Fruit fly (Drosophila melanogaster): ENCODE data around the gene Smr.

Gene Smr

dm6 chrX:12737735-12738390 is 4.6 kb downstream of the Smr start (continued):
- TF ChIP-seq inv (GFP tag; IDR thresholded peaks at IDR 0.05; ENCODE audit: partially characterized antibody), result no peak
- TF ChIP-seq CG32532 (GFP tag; IDR thresholded peaks at IDR 0.05), result peak; percentile 59; the same call in 1 of the 2 replicates
- no peak for TF ChIP-seq CG42726 (GFP tag; IDR thresholded peaks at IDR 0.05; ENCODE audit: partially characterized antibody)
- no peak for TF ChIP-seq jigr1 (GFP tag; IDR thresholded peaks at IDR 0.05)
- no peak for TF ChIP-seq CG11560 (tag; IDR thresholded peaks at IDR 0.05)
- TF ChIP-seq CG12236 (GFP tag; optimal IDR thresholded peaks at IDR 0.05), result no peak
- TF ChIP-seq scrt (GFP tag; optimal IDR thresholded peaks at IDR 0.05), result peak; percentile 71
- TF ChIP-seq CHES-1-like (GFP tag; optimal IDR thresholded peaks at IDR 0.05), result no peak
- TF ChIP-seq shn (GFP tag; optimal IDR thresholded peaks at IDR 0.05), result no peak
- TF ChIP-seq Sry-β (GFP tag; optimal IDR thresholded peaks at IDR 0.05), result no peak
- TF ChIP-seq btn (GFP tag; optimal IDR thresholded peaks at IDR 0.05), result no peak
- no peak for TF ChIP-seq C15 (GFP tag; IDR thresholded peaks at IDR 0.05)
- TF ChIP-seq ssp (GFP tag; IDR thresholded peaks at IDR 0.05), result no peak
- TF ChIP-seq Optix (GFP tag; IDR thresholded peaks at IDR 0.05), result no peak
- TF ChIP-seq NC2α (GFP tag; optimal IDR thresholded peaks at IDR 0.05), result no peak
- TF ChIP-seq lilli (GFP tag; optimal IDR thresholded peaks at IDR 0.05), result peak; percentile 14
- TF ChIP-seq dan (GFP tag; IDR thresholded peaks at IDR 0.05), result no peak
- TF ChIP-seq CG4820 (GFP tag; optimal IDR thresholded peaks at IDR 0.05), result peak; percentile 53
- TF ChIP-seq CG4404 (GFP tag; IDR thresholded peaks at IDR 0.05), result no peak
- peak; percentile 47 for TF ChIP-seq CG30020 (tag; optimal IDR thresholded peaks at IDR 0.05)
- TF ChIP-seq dysf (GFP tag; IDR thresholded peaks at IDR 0.05), result peak; percentile 66; the same call in 2 of the 3 replicates
- TF ChIP-seq vnd (GFP tag; IDR thresholded peaks at IDR 0.05; ENCODE audit: partially characterized antibody), result no peak
- peak; percentile 91 for TF ChIP-seq CG11504 (tag; optimal IDR thresholded peaks at IDR 0.05)
- TF ChIP-seq Max (GFP tag; optimal IDR thresholded peaks at IDR 0.05), result no peak
- peak; percentile 70 for TF ChIP-seq D19A (tag; optimal IDR thresholded peaks at IDR 0.05)
- no peak for TF ChIP-seq CG4282 (GFP tag; optimal IDR thresholded peaks at IDR 0.05)
- peak; percentile 42; the same call in 1 of the 2 replicates for TF ChIP-seq E2f1 (GFP tag; IDR thresholded peaks at IDR 0.05)
- peak; percentile 77 for TF ChIP-seq Blimp-1 (GFP tag; optimal IDR thresholded peaks at IDR 0.05)
- peak; percentile 90 for TF ChIP-seq nmo (GFP tag; optimal IDR thresholded peaks at IDR 0.05)
- TF ChIP-seq amos (GFP tag; IDR thresholded peaks at IDR 0.05; ENCODE audit: partially characterized antibody), result no peak
- TF ChIP-seq Gug (GFP tag; IDR thresholded peaks at IDR 0.05), result no peak
- peak; percentile 21 for TF ChIP-seq CG18011 (GFP tag; optimal IDR thresholded peaks at IDR 0.05)
- no peak for TF ChIP-seq Usf (GFP tag; optimal IDR thresholded peaks at IDR 0.05)
- TF ChIP-seq BEAF-32 (GFP tag; optimal IDR thresholded peaks at IDR 0.05), result no peak
- TF ChIP-seq Kr (GFP tag; optimal IDR thresholded peaks at IDR 0.05), result no peak
- TF ChIP-seq ftz-f1 (GFP tag; optimal IDR thresholded peaks at IDR 0.05), result no peak
- TF ChIP-seq salm (tag; optimal IDR thresholded peaks at IDR 0.05), result peak; percentile 35
- TF ChIP-seq ara (GFP tag; IDR thresholded peaks at IDR 0.05), result no peak; the same call in 1 of the 2 replicates
- TF ChIP-seq TFAM (GFP tag; optimal IDR thresholded peaks at IDR 0.05), result no peak
- TF ChIP-seq Pdp1 (GFP tag; optimal IDR thresholded peaks at IDR 0.05), result peak; percentile 29 to 46
- TF ChIP-seq so (GFP tag; IDR thresholded peaks at IDR 0.05), result no peak; the same call in 2 of the 3 replicates
- no peak for TF ChIP-seq Antp (GFP tag; optimal IDR thresholded peaks at IDR 0.05)
- peak; percentile 79 for TF ChIP-seq CG11695 (GFP tag; IDR thresholded peaks at IDR 0.05)
- TF ChIP-seq pzg (GFP tag; optimal IDR thresholded peaks at IDR 0.05), result no peak
- TF ChIP-seq ro (GFP tag; IDR thresholded peaks at IDR 0.05), result no peak
- TF ChIP-seq twi (tag; optimal IDR thresholded peaks at IDR 0.05), result peak; percentile 5
- no peak for TF ChIP-seq sob (GFP tag; IDR thresholded peaks at IDR 0.05)
- peak; percentile 36 for TF ChIP-seq CG15514 (GFP tag; optimal IDR thresholded peaks at IDR 0.05)
- peak; percentile 90 for TF ChIP-seq dmrt99B (tag; optimal IDR thresholded peaks at IDR 0.05)
- no peak for TF ChIP-seq Scr (GFP tag; IDR thresholded peaks at IDR 0.05; ENCODE audit: partially characterized antibody)
